Worm (Caenorhabditis elegans) whole organism, L1 larva: Measurements from ENCODE around the gene chw-1.

Source experiments
- mep-1 ChIP-seq: fragments of 150-350 bp; optimal IDR thresholded peaks from 2 replicates; lab custom pipeline; 2014; ENCODE audit warnings: missing biosample characterization, missing genetic modification characterization
- nhr-28 ChIP-seq: fragments of 150-350 bp; optimal IDR thresholded peaks from 2 replicates; lab custom pipeline; 2014; ENCODE audit warnings: missing biosample characterization, missing genetic modification characterization
- tbx-2 ChIP-seq: sonication (generic microtip); optimal IDR thresholded peaks from 2 replicates; lab custom pipeline; 2016; ENCODE audit warnings: missing genetic modification characterization, missing compliant biosample characterization
- unc-86 ChIP-seq: sonication (generic microtip); optimal IDR thresholded peaks from 2 replicates; lab custom pipeline; 2016; ENCODE audit warnings: missing genetic modification characterization, missing compliant biosample characterization
- ztf-11 ChIP-seq, 2 experiments: sonication (generic microtip); optimal IDR thresholded peaks; 2 replicates each; lab custom pipeline; 2016 to 2017; ENCODE audit warnings: missing genetic modification characterization in 2 of 2, missing biosample characterization in 1 of 2, missing compliant biosample characterization in 1 of 2
- ztf-4 ChIP-seq: fragments of 150-350 bp; optimal IDR thresholded peaks from 2 replicates; lab custom pipeline; 2014; ENCODE audit warnings: missing biosample characterization, missing genetic modification characterization

DNA sequence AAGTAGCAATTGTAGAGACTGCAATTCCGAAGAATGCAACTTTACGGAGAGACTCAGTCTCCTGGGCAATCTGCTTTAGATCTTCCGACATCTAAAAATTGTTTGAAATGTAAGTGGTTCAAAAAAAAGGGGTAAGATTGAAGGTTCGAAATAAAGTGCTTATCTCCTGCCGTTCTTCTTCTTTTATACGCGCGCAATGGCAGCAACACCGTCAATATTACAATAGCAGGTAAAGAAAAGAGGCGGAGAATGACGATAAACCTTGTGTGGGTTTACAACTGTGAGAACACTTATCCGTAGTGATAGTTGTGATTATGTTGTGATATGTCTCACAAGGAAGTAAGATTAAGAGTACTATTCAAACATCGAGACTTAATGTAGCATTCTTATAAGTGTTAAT, 40.3 kb upstream of the chw-1 start, which contains the start of gene col-13:
- TF ChIP-seq ztf-11 (tag; optimal IDR thresholded peaks at IDR 0.05; lab: Kevin White, UChicago), result no peak
- no peak for TF ChIP-seq tbx-2 (tag; lab: Kevin White, UChicago)
- no peak for TF ChIP-seq nhr-28 (tag; lab: Kevin White, UChicago)
- TF ChIP-seq unc-86 (tag; lab: Kevin White, UChicago), result no peak
- TF ChIP-seq mep-1 (tag; lab: Kevin White, UChicago), result no peak
- TF ChIP-seq ztf-4 (tag; lab: Kevin White, UChicago), result no peak
